Worm (Caenorhabditis elegans): Measurements from ENCODE around the gene C07G1.7.

Gene C07G1.7

ce11 chrIV:8232428-8232827 lies 20.8 kb upstream of the C07G1.7 start:
- no peak for TF ChIP-seq unc-62 (GFP tag; optimal IDR thresholded peaks at IDR 0.05)

- no peak for TF ChIP-seq unc-62 (GFP tag; optimal IDR thresholded peaks at IDR 0.05)
Observed at ce11 chrIV:8229523-8229922, 17.9 kb upstream of the C07G1.7 start.

ce11 chrIV:8226474-8226873 lies 14.8 kb upstream of the C07G1.7 start:
- no peak for TF ChIP-seq unc-62 (GFP tag; optimal IDR thresholded peaks at IDR 0.05)

ce11 chrIV:8225357-8225756 lies 13.7 kb upstream of the C07G1.7 start, which contains the start of gene serp-1.2:
serp-1.2 (plus strand) TSS chrIV:8225674.
- no peak for TF ChIP-seq unc-62 (GFP tag; optimal IDR thresholded peaks at IDR 0.05)

ce11 chrIV:8223055-8223454 lies 11.4 kb upstream of the C07G1.7 start:
- no peak for TF ChIP-seq unc-62 (GFP tag; optimal IDR thresholded peaks at IDR 0.05)

- no peak for TF ChIP-seq unc-62 (GFP tag; optimal IDR thresholded peaks at IDR 0.05)
Observed at ce11 chrIV:8221946-8222345, 10.3 kb upstream of the C07G1.7 start, which contains the start of gene gpx-6. gpx-6 (plus strand) TSS chrIV:8222202.

- TF ChIP-seq unc-62 (GFP tag; optimal IDR thresholded peaks at IDR 0.05) = no peak
Observed at ce11 chrIV:8219987-8220386, 8.3 kb upstream of the C07G1.7 start, which contains the start of gene ocr-2. ocr-2 (minus strand) TSS chrIV:8220087.

ce11 chrIV:8210300-8210699 lies 1.3 kb downstream of the C07G1.7 start, which contains the start of gene C07G1.6:
C07G1.6 (minus strand) TSS chrIV:8210400.
- no peak for TF ChIP-seq unc-62 (GFP tag; optimal IDR thresholded peaks at IDR 0.05)

- TF ChIP-seq unc-62 (GFP tag; optimal IDR thresholded peaks at IDR 0.05) = no peak
Observed at ce11 chrIV:8208855-8209254, 2.8 kb downstream of the C07G1.7 start.

- no peak for TF ChIP-seq unc-62 (GFP tag; optimal IDR thresholded peaks at IDR 0.05)
Observed at ce11 chrIV:8206314-8206713, 5.3 kb downstream of the C07G1.7 start, which contains the start of gene svh-1. svh-1 (plus strand) TSS chrIV:8206614.

- TF ChIP-seq unc-62 (GFP tag; optimal IDR thresholded peaks at IDR 0.05) = no peak
Observed at ce11 chrIV:8205272-8206098, 6.2 kb downstream of the C07G1.7 start, which contains the start of gene hgrs-1. hgrs-1 (minus strand) TSS chrIV:8206048.

ce11 chrIV:8203555-8203954 lies 8.1 kb downstream of the C07G1.7 start:
- TF ChIP-seq unc-62 (GFP tag; optimal IDR thresholded peaks at IDR 0.05) = no peak

ce11 chrIV:8201133-8201532 lies 10.5 kb downstream of the C07G1.7 start, which contains the start of gene glrx-22:
glrx-22 (minus strand) TSS chrIV:8201233.
- TF ChIP-seq unc-62 (GFP tag; optimal IDR thresholded peaks at IDR 0.05) = no peak

- no peak for TF ChIP-seq unc-62 (GFP tag; optimal IDR thresholded peaks at IDR 0.05)
Observed at ce11 chrIV:8199824-8200223, 11.8 kb downstream of the C07G1.7 start.

- no peak for TF ChIP-seq unc-62 (GFP tag; optimal IDR thresholded peaks at IDR 0.05)
Observed at ce11 chrIV:8199274-8199673, 12.4 kb downstream of the C07G1.7 start.

- TF ChIP-seq unc-62 (GFP tag; optimal IDR thresholded peaks at IDR 0.05) = no peak
Observed at ce11 chrIV:8198851-8199250, 12.8 kb downstream of the C07G1.7 start, which contains the start of gene wsp-1. wsp-1 (minus strand) TSS chrIV:8198951.

ce11 chrIV:8192878-8193277 lies 18.8 kb downstream of the C07G1.7 start:
- no peak for TF ChIP-seq unc-62 (GFP tag; optimal IDR thresholded peaks at IDR 0.05)

All from whole organism, dauer.